Worm (Caenorhabditis elegans): ENCODE data around the gene dhs-22.

The dhs-22 gene

ce11 chrV:14414964-14415564 is 6.2 kb downstream of the dhs-22 start, which contains the start of the genes nxf-1 and C15H11.11 (continued):
- TF ChIP-seq nhr-71 (tag; optimal IDR thresholded peaks at IDR 0.05) (peak; percentile 88), efl-1 (optimal IDR thresholded peaks at IDR 0.05) (peak; percentile 69 to 77), efl-1 (GFP tag; optimal IDR thresholded peaks at IDR 0.05 in 1 of 2) (peak; percentile 75 to 97), efl-3 (GFP tag; optimal IDR thresholded peaks at IDR 0.05) (no peak), nhr-12 (tag; optimal IDR thresholded peaks at IDR 0.05) (no peak), nhr-20 (tag; optimal IDR thresholded peaks at IDR 0.05) (peak; percentile 83), aly-2 (tag; optimal IDR thresholded peaks at IDR 0.05) (no peak), ets-5 (GFP tag; IDR thresholded peaks at IDR 0.05) (no peak), irx-1 (tag; optimal IDR thresholded peaks at IDR 0.05) (peak; percentile 49), hpl-2 (GFP tag; optimal IDR thresholded peaks at IDR 0.05) (no peak), nhr-90 (tag; optimal IDR thresholded peaks at IDR 0.05; ENCODE audit: poor library complexity) (peak; percentile 79), fkh-8 (tag; optimal IDR thresholded peaks at IDR 0.05) (peak; percentile 24), vab-15 (tag; optimal IDR thresholded peaks at IDR 0.05) (no peak), mdl-1 (tag; optimal IDR thresholded peaks at IDR 0.05) (peak in 1 of 2 experiments; percentile 74), isw-1 (GFP tag; IDR thresholded peaks at IDR 0.05) (peak; percentile 37; the same call in 1 of the 2 replicates), unc-30 (tag; optimal IDR thresholded peaks at IDR 0.05) (no peak), ceh-90 (tag; optimal IDR thresholded peaks at IDR 0.05) (no peak), elt-2 (tag; optimal IDR thresholded peaks at IDR 0.05) (peak; percentile 87), mep-1 (tag; optimal IDR thresholded peaks at IDR 0.05) (peak; percentile 89), egl-27 (tag; optimal IDR thresholded peaks at IDR 0.05) (no peak), ceh-82 (tag; optimal IDR thresholded peaks at IDR 0.05) (peak; percentile 50 to 64 (median 51)), F16B12.6 (tag; optimal IDR thresholded peaks at IDR 0.05) (peak; percentile 96), tlp-1 (tag; optimal IDR thresholded peaks at IDR 0.05) (no peak), ceh-63 (GFP tag; optimal IDR thresholded peaks at IDR 0.05) (no peak), lin-15B (tag; optimal IDR thresholded peaks at IDR 0.05) (peak; percentile 21), Y116A8C.19 (tag; optimal IDR thresholded peaks at IDR 0.05; ENCODE audit: borderline replicate concordance) (no peak), rnt-1 (tag; optimal IDR thresholded peaks at IDR 0.05) (peak; percentile 68), zag-1 (tag; optimal IDR thresholded peaks at IDR 0.05) (no peak), sptf-1 (tag; optimal IDR thresholded peaks at IDR 0.05) (no peak), C16A3.4 (tag; optimal IDR thresholded peaks at IDR 0.05) (peak; percentile 62), sup-37 (GFP tag; optimal IDR thresholded peaks at IDR 0.05) (peak; percentile 17), zip-4 (GFP tag; optimal IDR thresholded peaks at IDR 0.05) (peak; percentile 68), ces-1 (GFP tag; optimal IDR thresholded peaks at IDR 0.05) (no peak), fkh-10 (GFP tag; optimal IDR thresholded peaks at IDR 0.05) (peak; percentile 33), unc-62 (GFP tag; optimal IDR thresholded peaks at IDR 0.05) (no peak), lsy-2 (tag; optimal IDR thresholded peaks at IDR 0.05) (peak; percentile 78 to 79), tbx-2 (tag; optimal IDR thresholded peaks at IDR 0.05) (peak; percentile 74), alr-1 (tag; optimal IDR thresholded peaks at IDR 0.05; ENCODE audit: borderline replicate concordance) (no peak), ama-1 (optimal IDR thresholded peaks at IDR 0.05) (no peak), aha-1 (tag; optimal IDR thresholded peaks at IDR 0.05) (no peak), C34B4.2 (tag; optimal IDR thresholded peaks at IDR 0.05) (no peak), ztf-11 (tag; optimal IDR thresholded peaks at IDR 0.05) (no peak), nhr-85 (tag) (peak; percentile 79), jun-1 (tag; optimal IDR thresholded peaks at IDR 0.05) (peak; percentile 50), ceh-8 (GFP tag; optimal IDR thresholded peaks at IDR 0.05) (peak; percentile 0), elt-3 (tag; optimal IDR thresholded peaks at IDR 0.05) (peak in 2 of 6 experiments; percentile 32 to 51)
